Worm (Caenorhabditis elegans): ENCODE data around the gene inos-1.
A peak's percentile ranks its signal among the peaks of the same experiment; 100 is the strongest.

inos-1 gene

ce11 chrII:11700635-11701034 is 535 bp upstream of the inos-1 start:
- TF ChIP-seq nhr-77 (tag; optimal IDR thresholded peaks at IDR 0.05) (no peak), ceh-28 (tag; optimal IDR thresholded peaks at IDR 0.05) (no peak), tbx-2 (tag; optimal IDR thresholded peaks at IDR 0.05) (no peak), ceh-16 (tag; optimal IDR thresholded peaks at IDR 0.05) (no peak), fkh-2 (tag; optimal IDR thresholded peaks at IDR 0.05) (no peak)

- no peak for TF ChIP-seq sea-2 (GFP tag; optimal IDR thresholded peaks at IDR 0.05)
- TF ChIP-seq hmg-11 (tag; optimal IDR thresholded peaks at IDR 0.05): no peak
- no peak for TF ChIP-seq ama-1 (optimal IDR thresholded peaks at IDR 0.05)
- TF ChIP-seq unc-39 (tag; optimal IDR thresholded peaks at IDR 0.05): no peak
- no peak for TF ChIP-seq elt-2 (tag; optimal IDR thresholded peaks at IDR 0.05)
- TF ChIP-seq pqm-1 (tag; optimal IDR thresholded peaks at IDR 0.05): no peak
Observed at ce11 chrII:11695945-11696270, 4.2 kb downstream of the inos-1 start, which contains the start of gene xpf-1. TSS of gene xpf-1 (plus strand) at chrII:11696171.

ce11 chrII:11695161-11695944 is 4.7 kb downstream of the inos-1 start, which contains the start of gene tars-1:
TSS of gene tars-1 (minus strand) at chrII:11695657.
- TF ChIP-seq nhr-23 (tag; optimal IDR thresholded peaks at IDR 0.05): peak; percentile 21

ce11 chrII:11694432-11694831 is 5.7 kb downstream of the inos-1 start:
- TF ChIP-seq lin-15B (tag; optimal IDR thresholded peaks at IDR 0.05) (peak; percentile 31), mdl-1 (tag; optimal IDR thresholded peaks at IDR 0.05) (no peak), sea-2 (GFP tag; optimal IDR thresholded peaks at IDR 0.05) (no peak), ceh-28 (tag; optimal IDR thresholded peaks at IDR 0.05) (no peak), zag-1 (tag; optimal IDR thresholded peaks at IDR 0.05) (no peak), nhr-12 (tag; optimal IDR thresholded peaks at IDR 0.05) (no peak), jun-1 (tag; optimal IDR thresholded peaks at IDR 0.05) (no peak), nhr-67 (tag; optimal IDR thresholded peaks at IDR 0.05) (no peak), nfya-1 (tag; optimal IDR thresholded peaks at IDR 0.05; ENCODE audit: insufficient read depth) (peak; percentile 45), elt-3 (tag; optimal IDR thresholded peaks at IDR 0.05) (no peak), unc-62 (GFP tag; optimal IDR thresholded peaks at IDR 0.05) (no peak), elt-1 (tag; optimal IDR thresholded peaks at IDR 0.05) (no peak), eor-1 (tag; optimal IDR thresholded peaks at IDR 0.05) (no peak), nhr-11 (tag; optimal IDR thresholded peaks at IDR 0.05) (no peak), ztf-11 (tag; optimal IDR thresholded peaks at IDR 0.05) (no peak), fkh-10 (GFP tag; optimal IDR thresholded peaks at IDR 0.05) (no peak), tbx-2 (tag; optimal IDR thresholded peaks at IDR 0.05) (no peak), egl-5 (tag; optimal IDR thresholded peaks at IDR 0.05) (no peak), hmg-11 (tag; optimal IDR thresholded peaks at IDR 0.05) (peak; percentile 57), daf-12 (tag; optimal IDR thresholded peaks at IDR 0.05) (no peak), pha-4 (tag; optimal IDR thresholded peaks at IDR 0.05) (peak; percentile 59), nhr-43 (tag; optimal IDR thresholded peaks at IDR 0.05; ENCODE audit: poor library complexity, severe bottlenecking) (no peak), elt-2 (tag; optimal IDR thresholded peaks at IDR 0.05) (peak; percentile 7), fkh-2 (tag; optimal IDR thresholded peaks at IDR 0.05) (no peak), nhr-25 (tag; optimal IDR thresholded peaks at IDR 0.05) (no peak), pqm-1 (tag; optimal IDR thresholded peaks at IDR 0.05) (no peak), egl-27 (tag; optimal IDR thresholded peaks at IDR 0.05) (no peak), snpc-4 (tag; optimal IDR thresholded peaks at IDR 0.05) (peak; percentile 56), nhr-237 (tag; optimal IDR thresholded peaks at IDR 0.05) (no peak), lin-39 (tag; optimal IDR thresholded peaks at IDR 0.05) (peak; percentile 40), fos-1 (tag; optimal IDR thresholded peaks at IDR 0.05) (no peak), ama-1 (optimal IDR thresholded peaks at IDR 0.05) (no peak), nhr-28 (tag; optimal IDR thresholded peaks at IDR 0.05) (no peak), unc-39 (tag; optimal IDR thresholded peaks at IDR 0.05) (no peak), skn-1 (tag; optimal IDR thresholded peaks at IDR 0.05) (no peak), nhr-23 (tag; optimal IDR thresholded peaks at IDR 0.05) (peak; percentile 47)

Data from whole organism, L3 larva.